Worm (Caenorhabditis elegans) whole organism, L4/young adult: ENCODE measurements around the gene mltn-3.

Experiments
- W03F9.2 ChIP-seq: fragments of 150-350 bp; optimal IDR thresholded peaks from 2 replicates; lab custom pipeline; 2014; ENCODE audit warnings: missing biosample characterization, missing genetic modification characterization
- him-1 ChIP-seq: sonication (generic microtip); optimal IDR thresholded peaks from 2 replicates; lab custom pipeline; 2016; ENCODE audit warnings: missing genotype, missing genetic modification reagents, missing genetic modification characterization, missing compliant biosample characterization

- TF ChIP-seq him-1 (tag; lab: Kevin White, UChicago) (no peak), W03F9.2 (tag; lab: Kevin White, UChicago) (no peak)
Measured at ce11 chrII:13968979-13969378, 52.8 kb downstream of the mltn-3 start, which contains the start of gene sre-43.
